Worm (Caenorhabditis elegans): Measurements from ENCODE around the gene myrf-2.

Gene myrf-2

DNA sequence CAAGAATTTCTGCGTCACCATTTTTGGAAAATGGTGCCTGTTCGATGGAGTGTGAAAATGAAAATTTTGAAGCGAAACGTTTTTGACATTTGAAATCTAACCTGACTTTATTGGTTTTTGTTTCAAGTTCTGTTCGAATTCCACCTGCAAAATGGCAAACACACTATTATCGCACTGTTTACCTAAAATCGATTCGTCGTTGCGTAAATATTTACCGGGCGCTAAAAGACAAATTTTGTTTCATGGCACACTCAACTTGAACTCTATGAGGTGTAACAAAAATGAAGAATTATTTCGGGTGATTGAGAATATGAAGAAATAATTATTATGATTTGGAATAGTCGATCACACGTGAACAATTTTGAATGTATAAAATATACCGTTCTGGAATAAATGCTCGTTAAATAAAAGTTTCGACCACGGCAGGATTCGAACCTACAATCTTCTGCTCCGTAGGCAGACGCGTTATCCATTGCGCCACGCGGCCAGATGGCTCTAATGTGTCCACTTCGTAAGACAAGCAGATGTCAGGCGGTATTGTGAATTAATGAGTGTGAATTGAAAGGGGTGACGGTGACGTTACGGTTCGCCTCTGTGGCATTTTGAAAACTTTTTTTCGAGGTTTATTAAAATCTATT, 45.8 kb downstream of the myrf-2 start (continued):
- TF ChIP-seq dox-1 (GFP tag; IDR thresholded peaks at IDR 0.05) (peak; percentile 56), snpc-4 (GFP tag; optimal IDR thresholded peaks at IDR 0.05) (peak; percentile 78), snpc-4 (tag; optimal IDR thresholded peaks at IDR 0.05) (peak in 3 of 4 experiments; percentile 23 to 77 (median 38)), snpc-1.1 (tag; optimal IDR thresholded peaks at IDR 0.05; ENCODE audit: insufficient read depth) (no peak), lin-26 (GFP tag; IDR thresholded peaks at IDR 0.05) (peak; percentile 93), F10E7.11 (tag; optimal IDR thresholded peaks at IDR 0.05) (no peak), B0261.1 (tag; optimal IDR thresholded peaks at IDR 0.05) (peak; percentile 81), rpc-1 (optimal IDR thresholded peaks at IDR 0.05) (peak; percentile 87), rpc-1 (tag; optimal IDR thresholded peaks at IDR 0.05) (peak; percentile 98), ztf-28 (GFP tag; IDR thresholded peaks at IDR 0.05) (no peak), ekl-4 (GFP tag; IDR thresholded peaks at IDR 0.05) (peak; percentile 55; the same call in 1 of the 2 replicates), nhr-179 (tag; optimal IDR thresholded peaks at IDR 0.05) (no peak), lir-1 (GFP tag; conservative IDR thresholded peaks at IDR 0.05) (no peak), pbrm-1 (GFP tag; IDR thresholded peaks at IDR 0.05) (peak; percentile 85), F52B5.7 (tag; optimal IDR thresholded peaks at IDR 0.05) (no peak), aptf-2 (GFP tag; conservative IDR thresholded peaks at IDR 0.05) (no peak), F39B2.1 (GFP tag; IDR thresholded peaks at IDR 0.05) (no peak), hlh-26 (GFP tag; conservative IDR thresholded peaks at IDR 0.05) (no peak), lin-54 (GFP tag; optimal IDR thresholded peaks at IDR 0.05) (peak; percentile 31), attf-5 (GFP tag; optimal IDR thresholded peaks at IDR 0.05) (peak; percentile 55), ztf-3 (GFP tag; optimal IDR thresholded peaks at IDR 0.05) (no peak), egl-18 (GFP tag; IDR thresholded peaks at IDR 0.05) (no peak), B0019.2 (GFP tag; conservative IDR thresholded peaks at IDR 0.05) (no peak), sptf-2 (GFP tag; optimal IDR thresholded peaks at IDR 0.05) (no peak), him-1 (tag; optimal IDR thresholded peaks at IDR 0.05) (peak; percentile 92), nhr-80 (tag; optimal IDR thresholded peaks at IDR 0.05) (peak; percentile 23), chd-7 (tag; optimal IDR thresholded peaks at IDR 0.05) (no peak), mcd-1 (GFP tag; IDR thresholded peaks at IDR 0.05) (0 out of 2 replicates have a peak, but pooled peaks have one; percentile 3), mxl-1 (tag; optimal IDR thresholded peaks at IDR 0.05) (peak; percentile 69), attf-3 (GFP tag; conservative IDR thresholded peaks at IDR 0.05) (no peak), madf-8 (GFP tag; conservative IDR thresholded peaks at IDR 0.05) (no peak), ets-4 (GFP tag; optimal IDR thresholded peaks at IDR 0.05) (no peak), rec-8 (tag; optimal IDR thresholded peaks at IDR 0.05) (peak; percentile 72 to 76), hmg-20 (GFP tag; IDR thresholded peaks at IDR 0.05) (peak; percentile 52; the same call in 1 of the 2 replicates), attf-6 (GFP tag; IDR thresholded peaks at IDR 0.05) (0 out of 2 replicates have a peak, but pooled peaks have one; percentile 36), lin-40 (tag; optimal IDR thresholded peaks at IDR 0.05) (no peak), C17E4.6 (GFP tag; IDR thresholded peaks at IDR 0.05) (no peak), xnd-1 (tag; optimal IDR thresholded peaks at IDR 0.05) (no peak), bed-1 (GFP tag; IDR thresholded peaks at IDR 0.05) (0 out of 2 replicates have a peak, but pooled peaks have one; percentile 33), sdz-38 (tag; optimal IDR thresholded peaks at IDR 0.05) (no peak), madf-6 (GFP tag; IDR thresholded peaks at IDR 0.05) (peak; percentile 63; the same call in 1 of the 2 replicates), ama-1 (optimal IDR thresholded peaks at IDR 0.05) (no peak), ama-1 (GFP tag; optimal IDR thresholded peaks at IDR 0.05) (peak; percentile 25 to 77), ztf-25 (GFP tag; IDR thresholded peaks at IDR 0.05) (0 out of 2 replicates have a peak, but pooled peaks have one; percentile 61), cebp-2 (GFP tag; IDR thresholded peaks at IDR 0.05) (0 out of 2 replicates have a peak, but pooled peaks have one; percentile 70), nfya-1 (tag; optimal IDR thresholded peaks at IDR 0.05; ENCODE audit: borderline replicate concordance, insufficient read depth) (no peak), nfyb-1 (GFP tag; IDR thresholded peaks at IDR 0.05) (peak; percentile 74; the same call in 1 of the 2 replicates), ceh-91 (GFP tag; IDR thresholded peaks at IDR 0.05) (0 out of 2 replicates have a peak, but pooled peaks have one; percentile 23)

All from whole organism, young adult.